Worm (Caenorhabditis elegans) whole organism, early embryonic: ENCODE results near the gene otpl-6.

ENCODE experiments used
- B0310.2 ChIP-seq: sonication (generic microtip); optimal IDR thresholded peaks from 2 replicates; lab custom pipeline; 2016; ENCODE audit warnings: mild to moderate bottlenecking, missing genetic modification characterization, missing compliant biosample characterization
- F13C5.2 ChIP-seq: sonication (generic microtip); optimal IDR thresholded peaks from 2 replicates; lab custom pipeline; 2017; ENCODE audit warnings: mild to moderate bottlenecking, missing genetic modification characterization, inconsistent platforms, missing compliant biosample characterization
- aly-1 ChIP-seq: sonication (generic microtip); optimal IDR thresholded peaks from 2 replicates; lab custom pipeline; 2016; ENCODE audit warnings: missing genetic modification characterization, missing compliant biosample characterization
- ama-1 ChIP-seq: fragments of 150-350 bp; optimal IDR thresholded peaks from 2 replicates; lab custom pipeline; 2014
- ceh-13 ChIP-seq: fragments of 200-800 bp; sonication (Bioruptor generic); optimal IDR thresholded peaks from 2 replicates; lab custom pipeline; 2018; ENCODE audit warnings: mild to moderate bottlenecking, missing genetic modification characterization, missing compliant biosample characterization
- ceh-36 ChIP-seq: sonication (generic microtip); optimal IDR thresholded peaks from 2 replicates; lab custom pipeline; 2016; ENCODE audit warnings: missing genetic modification characterization, inconsistent platforms, missing compliant biosample characterization
- ets-7 ChIP-seq: sonication (generic microtip); optimal IDR thresholded peaks from 2 replicates; lab custom pipeline; 2016; ENCODE audit warnings: missing genotype, missing genetic modification characterization, missing compliant biosample characterization
- flt-1 ChIP-seq: fragments of 200-800 bp; sonication (Bioruptor generic); IDR thresholded peaks from 2 replicates; pipeline ENCODE4 v1.3.6; 2022; ENCODE audit warnings: missing genetic modification characterization, missing compliant biosample characterization
- hmbx-1 ChIP-seq: sonication (generic microtip); optimal IDR thresholded peaks from 2 replicates; lab custom pipeline; 2016; ENCODE audit warnings: mild to moderate bottlenecking, missing genetic modification characterization, missing compliant biosample characterization
- hmg-4 ChIP-seq: fragments of 200-800 bp; sonication (Bioruptor generic); optimal IDR thresholded peaks from 2 replicates; lab custom pipeline; 2018; ENCODE audit warnings: mild to moderate bottlenecking, missing genetic modification characterization, missing compliant biosample characterization
- hnd-1 ChIP-seq: sonication (generic microtip); optimal IDR thresholded peaks from 2 replicates; lab custom pipeline; 2016; ENCODE audit warnings: missing genetic modification characterization, missing compliant biosample characterization
- pes-1 ChIP-seq: fragments of 200-800 bp; sonication (Bioruptor generic); IDR thresholded peaks from 2 replicates; pipeline ENCODE4 v1.3.6; 2022; ENCODE audit warnings: missing genetic modification reagents, missing genetic modification characterization, missing compliant biosample characterization
- scrt-1 ChIP-seq: fragments of 200-800 bp; sonication (Bioruptor generic); IDR thresholded peaks from 2 replicates; pipeline ENCODE4 v1.3.6; 2022; ENCODE audit warnings: missing genetic modification characterization, missing compliant biosample characterization
- sea-1 ChIP-seq: fragments of 200-800 bp; sonication (Bioruptor generic); conservative IDR thresholded peaks from 2 replicates; pipeline ENCODE4 v1.3.6; 2022; ENCODE audit warnings: missing genetic modification characterization, missing compliant biosample characterization
- tbx-11 ChIP-seq: fragments of 200-800 bp; sonication (Bioruptor generic); IDR thresholded peaks from 2 replicates; pipeline ENCODE4 v1.3.6; 2022; ENCODE audit warnings: missing genetic modification characterization, missing compliant biosample characterization
- tbx-37 ChIP-seq: fragments of 200-800 bp; sonication (Bioruptor generic); conservative IDR thresholded peaks from 2 replicates; pipeline ENCODE4 v1.3.6; 2022; ENCODE audit warnings: missing genetic modification reagents, missing genetic modification characterization, missing compliant biosample characterization
- tra-4 ChIP-seq: sonication (generic microtip); optimal IDR thresholded peaks from 2 replicates; lab custom pipeline; 2017; ENCODE audit warnings: missing genetic modification characterization, missing compliant biosample characterization

The otpl-6 gene

ce11 chrV:8507324-8507723 lies 18.6 kb upstream of the otpl-6 start, which contains the start of gene ZK994.6:
Gene ZK994.6, minus strand, starts transcription at chrV:8507424.
- no peak for TF ChIP-seq aly-1 (tag; lab: Kevin White, UChicago)
- TF ChIP-seq pes-1 (GFP tag; lab: Robert Waterston, UW): no peak
- TF ChIP-seq hmg-4 (GFP tag; lab: Kevin White, UChicago): no peak
- TF ChIP-seq ceh-13 (GFP tag; lab: Kevin White, UChicago): no peak
- TF ChIP-seq tra-4: no peak
- TF ChIP-seq tbx-37 (GFP tag; lab: Robert Waterston, UW): no peak
- no peak for TF ChIP-seq ama-1
- no peak for TF ChIP-seq scrt-1 (GFP tag; lab: Robert Waterston, UW)
- TF ChIP-seq flt-1 (GFP tag; lab: Robert Waterston, UW): no peak
- no peak for TF ChIP-seq tbx-11 (GFP tag; lab: Robert Waterston, UW)
- TF ChIP-seq ets-7 (tag; lab: Kevin White, UChicago): no peak
- no peak for TF ChIP-seq hnd-1 (tag; lab: Kevin White, UChicago)
- no peak for TF ChIP-seq B0310.2 (tag; lab: Kevin White, UChicago)
- TF ChIP-seq sea-1 (GFP tag; lab: Robert Waterston, UW): no peak
- no peak for TF ChIP-seq F13C5.2
- TF ChIP-seq ceh-36 (tag; lab: Kevin White, UChicago): no peak
- TF ChIP-seq hmbx-1 (tag; lab: Kevin White, UChicago): no peak

ce11 chrV:8513361-8513760 lies 12.5 kb upstream of the otpl-6 start, which contains the start of gene F45F2.9:
Gene F45F2.9, minus strand, starts transcription at chrV:8513461.
- TF ChIP-seq hmbx-1 (tag; lab: Kevin White, UChicago) (no peak), B0310.2 (tag; lab: Kevin White, UChicago) (no peak), ceh-13 (GFP tag; lab: Kevin White, UChicago) (no peak), scrt-1 (GFP tag; lab: Robert Waterston, UW) (no peak), hmg-4 (GFP tag; lab: Kevin White, UChicago) (no peak), pes-1 (GFP tag; lab: Robert Waterston, UW) (no peak), hnd-1 (tag; lab: Kevin White, UChicago) (no peak), F13C5.2 (no peak), sea-1 (GFP tag; lab: Robert Waterston, UW) (no peak), aly-1 (tag; lab: Kevin White, UChicago) (no peak), ama-1 (no peak), tbx-11 (GFP tag; lab: Robert Waterston, UW) (no peak), ceh-36 (tag; lab: Kevin White, UChicago) (no peak)

- TF ChIP-seq scrt-1 (GFP tag; lab: Robert Waterston, UW): no peak
- TF ChIP-seq tbx-37 (GFP tag; lab: Robert Waterston, UW): no peak
- no peak for TF ChIP-seq hmg-4 (GFP tag; lab: Kevin White, UChicago)
- TF ChIP-seq hnd-1 (tag; lab: Kevin White, UChicago): no peak
- no peak for TF ChIP-seq ceh-36 (tag; lab: Kevin White, UChicago)
- no peak for TF ChIP-seq tbx-11 (GFP tag; lab: Robert Waterston, UW)
- TF ChIP-seq F13C5.2: no peak
- no peak for TF ChIP-seq ceh-13 (GFP tag; lab: Kevin White, UChicago)
- TF ChIP-seq sea-1 (GFP tag; lab: Robert Waterston, UW): no peak
- TF ChIP-seq ets-7 (tag; lab: Kevin White, UChicago): no peak
- TF ChIP-seq hmbx-1 (tag; lab: Kevin White, UChicago): no peak
- no peak for TF ChIP-seq B0310.2 (tag; lab: Kevin White, UChicago)
- TF ChIP-seq pes-1 (GFP tag; lab: Robert Waterston, UW): no peak
- TF ChIP-seq aly-1 (tag; lab: Kevin White, UChicago): no peak
- no peak for TF ChIP-seq flt-1 (GFP tag; lab: Robert Waterston, UW)
- no peak for TF ChIP-seq ama-1
- TF ChIP-seq tra-4: no peak
These were observed 9.4 kb upstream of the otpl-6 start for ce11 chrV:8516426-8516825.

ce11 chrV:8517711-8518110 lies 8.2 kb upstream of the otpl-6 start:
- TF ChIP-seq pes-1 (GFP tag; lab: Robert Waterston, UW) (no peak), tra-4 (no peak), scrt-1 (GFP tag; lab: Robert Waterston, UW) (no peak), ceh-36 (tag; lab: Kevin White, UChicago) (no peak), B0310.2 (tag; lab: Kevin White, UChicago) (no peak), tbx-11 (GFP tag; lab: Robert Waterston, UW) (no peak), hnd-1 (tag; lab: Kevin White, UChicago) (no peak), ama-1 (no peak), sea-1 (GFP tag; lab: Robert Waterston, UW) (no peak), hmbx-1 (tag; lab: Kevin White, UChicago) (no peak)

- TF ChIP-seq tra-4: no peak
- no peak for TF ChIP-seq scrt-1 (GFP tag; lab: Robert Waterston, UW)
- no peak for TF ChIP-seq tbx-37 (GFP tag; lab: Robert Waterston, UW)
- TF ChIP-seq ets-7 (tag; lab: Kevin White, UChicago): no peak
- no peak for TF ChIP-seq B0310.2 (tag; lab: Kevin White, UChicago)
- TF ChIP-seq tbx-11 (GFP tag; lab: Robert Waterston, UW): no peak
- TF ChIP-seq ceh-13 (GFP tag; lab: Kevin White, UChicago): no peak
- TF ChIP-seq F13C5.2: no peak
- TF ChIP-seq sea-1 (GFP tag; lab: Robert Waterston, UW): no peak
- no peak for TF ChIP-seq flt-1 (GFP tag; lab: Robert Waterston, UW)
- TF ChIP-seq hmbx-1 (tag; lab: Kevin White, UChicago): no peak
- TF ChIP-seq hnd-1 (tag; lab: Kevin White, UChicago): no peak
- TF ChIP-seq ceh-36 (tag; lab: Kevin White, UChicago): no peak
- no peak for TF ChIP-seq pes-1 (GFP tag; lab: Robert Waterston, UW)
- no peak for TF ChIP-seq ama-1
These were observed 7.6 kb upstream of the otpl-6 start for ce11 chrV:8518283-8518682.

ce11 chrV:8518822-8519392 lies 7.0 kb upstream of the otpl-6 start, which contains the start of gene F45F2.10:
Gene F45F2.10, minus strand, starts transcription at chrV:8518872.
- TF ChIP-seq ceh-13 (GFP tag; lab: Kevin White, UChicago) (no peak), F13C5.2 (no peak), flt-1 (GFP tag; lab: Robert Waterston, UW) (no peak), sea-1 (GFP tag; lab: Robert Waterston, UW) (no peak), ets-7 (tag; lab: Kevin White, UChicago) (no peak), pes-1 (GFP tag; lab: Robert Waterston, UW) (no peak), hnd-1 (tag; lab: Kevin White, UChicago) (no peak), hmg-4 (GFP tag; lab: Kevin White, UChicago) (no peak), tbx-37 (GFP tag; lab: Robert Waterston, UW) (no peak), tbx-11 (GFP tag; lab: Robert Waterston, UW) (no peak), scrt-1 (GFP tag; lab: Robert Waterston, UW) (no peak), tra-4 (no peak), B0310.2 (tag; lab: Kevin White, UChicago) (no peak), ceh-36 (tag; lab: Kevin White, UChicago) (no peak), aly-1 (tag; lab: Kevin White, UChicago) (no peak), hmbx-1 (tag; lab: Kevin White, UChicago) (no peak), ama-1 (no peak)
